Fruit fly (Drosophila melanogaster) whole organism, embryonic: ENCODE data around the gene Tim8.

ENCODE experiments used
- Bdp1 ChIP-seq: fragments of 200-800 bp; sonication (Bioruptor generic); optimal IDR thresholded peaks from 3 replicates; lab custom pipeline; 2016; ENCODE audit warnings: missing biosample characterization, missing genetic modification characterization
- CG1024 ChIP-seq: fragments of 200-800 bp; sonication (Bioruptor generic); IDR thresholded peaks from 2 replicates; pipeline ENCODE4 v1.3.6; 2022; ENCODE audit warnings: missing biosample characterization, missing genetic modification characterization
- CG11085 ChIP-seq: fragments of 200-800 bp; sonication (Bioruptor generic); IDR thresholded peaks from 2 replicates; pipeline ENCODE4 v1.3.6; 2022; ENCODE audit warnings: missing biosample characterization, missing genetic modification characterization
- CG12942 ChIP-seq: fragments of 200-800 bp; sonication (Bioruptor generic); optimal IDR thresholded peaks from 3 replicates; lab custom pipeline; 2016; ENCODE audit warnings: missing biosample characterization, missing genetic modification characterization
- CG2199 ChIP-seq: fragments of 200-800 bp; sonication (Bioruptor generic); IDR thresholded peaks from 3 replicates; pipeline ENCODE4 v1.3.6; 2022; ENCODE audit warnings: missing biosample characterization, missing genetic modification characterization
- CG32767 ChIP-seq: fragments of 200-800 bp; sonication (Bioruptor generic); IDR thresholded peaks from 2 replicates; pipeline ENCODE4 v1.3.6; 2022; ENCODE audit warnings: missing biosample characterization, missing genetic modification characterization
- CG7786 ChIP-seq: fragments of 200-800 bp; sonication (Bioruptor generic); optimal IDR thresholded peaks from 2 replicates; lab custom pipeline; 2016; ENCODE audit warnings: missing biosample characterization, missing genetic modification characterization
- Vsx1 ChIP-seq: fragments of 200-800 bp; sonication (Bioruptor generic); optimal IDR thresholded peaks from 2 replicates; lab custom pipeline; 2017; ENCODE audit warnings: missing biosample characterization, mild to moderate bottlenecking, missing genetic modification characterization, missing genetic modification reagents
- ab ChIP-seq: fragments of 200-800 bp; sonication (Bioruptor generic); optimal IDR thresholded peaks from 2 replicates; lab custom pipeline; 2016; ENCODE audit warnings: missing biosample characterization, missing genetic modification characterization
- kni ChIP-seq: fragments of 200-800 bp; sonication (Bioruptor generic); optimal IDR thresholded peaks from 3 replicates; lab custom pipeline; 2017; ENCODE audit warnings: mild to moderate bottlenecking, missing biosample characterization, missing genetic modification reagents, missing genetic modification characterization
- sd ChIP-seq: fragments of 200-800 bp; sonication (Bioruptor generic); optimal IDR thresholded peaks from 3 replicates; lab custom pipeline; 2018; ENCODE audit warnings: missing biosample characterization, mild to moderate bottlenecking, missing genetic modification characterization, moderate library complexity
- tll ChIP-seq, 2 experiments: fragments of 200-800 bp in 1 of 2; fragments of >200 bp in 1 of 2; sonication (Bioruptor generic) in 1 of 2; optimal IDR thresholded peaks; 2 replicates each; lab custom pipeline; 2017 to 2019; ENCODE audit warnings: missing biosample characterization in 2 of 2, missing genetic modification characterization in 2 of 2, mild to moderate bottlenecking in 1 of 2, moderate library complexity in 1 of 2

DNA sequence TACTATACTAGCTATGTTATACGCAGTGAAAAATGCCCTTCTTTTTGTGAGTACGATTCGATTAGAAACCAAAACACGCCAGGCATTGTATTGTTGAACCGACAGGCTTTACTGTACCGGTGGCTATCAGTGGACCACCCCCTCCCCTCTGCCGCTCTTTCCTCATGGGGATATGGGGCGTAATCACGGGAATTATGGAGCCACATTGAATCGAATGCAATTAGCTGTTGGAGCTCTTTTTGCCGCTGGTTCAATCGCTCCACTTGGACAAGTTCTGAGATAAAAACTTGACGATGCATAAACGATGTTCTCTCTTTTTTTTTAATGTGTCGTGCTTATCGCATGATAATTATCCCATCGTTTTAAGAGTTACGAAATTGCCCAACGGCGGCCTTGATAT is 26.1 kb upstream of the Tim8 start:
- no peak for TF ChIP-seq tll (GFP tag; optimal IDR thresholded peaks at IDR 0.05; lab: Kevin White, UChicago)
- TF ChIP-seq CG1024 (GFP tag; lab: Robert Waterston, UW), result no peak
- TF ChIP-seq ab (GFP tag; lab: Kevin White, UChicago), result no peak
- TF ChIP-seq kni (GFP tag; lab: Kevin White, UChicago), result no peak
- no peak for TF ChIP-seq CG12942
- no peak for TF ChIP-seq CG7786 (GFP tag; lab: Kevin White, UChicago)
- no peak for TF ChIP-seq CG32767
- no peak for TF ChIP-seq Vsx1 (GFP tag; lab: Kevin White, UChicago)
- TF ChIP-seq Bdp1 (GFP tag; lab: Kevin White, UChicago), result no peak
- no peak for TF ChIP-seq sd (tag; lab: Kevin White, UChicago)
- no peak for TF ChIP-seq CG11085 (GFP tag; lab: Robert Waterston, UW)
- no peak for TF ChIP-seq CG2199 (GFP tag; lab: Robert Waterston, UW)
